Fruit fly (Drosophila melanogaster) Kc167 (cell line): ENCODE measurements around the gene ninaD.

Experiments
- Myc ChIP-seq: fragments of >200 bp; optimal IDR thresholded peaks from 2 replicates; lab custom pipeline; 2017; ENCODE audit warnings: missing external identifiers
- Sin3A ChIP-seq: fragments of >200 bp; optimal IDR thresholded peaks from 2 replicates; lab custom pipeline; 2018; ENCODE audit warnings: missing external identifiers
- h ChIP-seq: fragments of >200 bp; optimal IDR thresholded peaks from 3 replicates; lab custom pipeline; 2018; ENCODE audit warnings: missing external identifiers
- insv ChIP-seq: fragments of >200 bp; optimal IDR thresholded peaks from 3 replicates; lab custom pipeline; 2018; ENCODE audit warnings: missing external identifiers
- psq ChIP-seq: fragments of >200 bp; optimal IDR thresholded peaks from 2 replicates; lab custom pipeline; 2017; ENCODE audit warnings: missing external identifiers
- ttk ChIP-seq: sonication (Bioruptor generic); optimal IDR thresholded peaks from 2 replicates; lab custom pipeline; 2017; ENCODE audit warnings: missing external identifiers

DNA sequence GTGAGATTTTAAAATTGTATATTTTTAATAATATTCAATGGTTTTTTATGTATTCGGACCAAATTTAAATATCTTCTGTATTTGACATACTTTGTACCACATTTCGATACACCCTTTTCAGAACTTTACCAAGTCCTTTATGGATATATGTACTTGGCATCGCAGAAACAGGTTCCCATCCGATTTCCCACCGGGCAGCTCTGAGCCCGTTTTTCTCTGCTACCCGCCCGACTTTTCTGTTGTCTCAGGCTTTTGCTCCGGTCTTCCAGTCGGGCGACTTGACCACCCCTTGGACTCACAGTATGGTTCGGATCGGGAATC is 40.8 kb downstream of the ninaD start:
- TF ChIP-seq Sin3A (lab: Kevin White, UChicago) (no peak), insv (lab: Kevin White, UChicago) (no peak), psq (lab: Kevin White, UChicago) (no peak), ttk (lab: Kevin White, UChicago) (no peak), h (lab: Kevin White, UChicago) (no peak), Myc (no peak)
